Worm (Caenorhabditis elegans) whole organism, young adult: ENCODE measurements around the gene olrn-1.

Experiments used
- C17E4.6 ChIP-seq: fragments of 200-800 bp; sonication (Bioruptor generic); IDR thresholded peaks from 2 replicates; pipeline ENCODE4 v1.3.6; 2022; ENCODE audit warnings: missing genetic modification reagents, missing genetic modification characterization, missing compliant biosample characterization
- attf-3 ChIP-seq: fragments of 200-800 bp; sonication (Bioruptor generic); conservative IDR thresholded peaks from 2 replicates; pipeline ENCODE4 v1.3.6; 2022; ENCODE audit warnings: missing genetic modification reagents, missing genetic modification characterization, missing compliant biosample characterization
- ceh-40 ChIP-seq: fragments of 200-800 bp; sonication (Bioruptor generic); IDR thresholded peaks from 2 replicates; pipeline ENCODE4 v1.3.6; 2022; ENCODE audit warnings: missing genetic modification characterization, missing compliant biosample characterization
- ceh-91 ChIP-seq: fragments of 200-800 bp; sonication (Bioruptor generic); IDR thresholded peaks from 2 replicates; pipeline ENCODE4 v1.3.6; 2022; ENCODE audit warnings: missing genetic modification reagents, missing genetic modification characterization, missing compliant biosample characterization
- lin-54 ChIP-seq: fragments of 200-800 bp; sonication (Bioruptor generic); optimal IDR thresholded peaks from 2 replicates; lab custom pipeline; 2018; ENCODE audit warnings: mild to moderate bottlenecking, missing genetic modification characterization, missing compliant biosample characterization
- mel-28 ChIP-seq: sonication (generic microtip); optimal IDR thresholded peaks from 2 replicates; lab custom pipeline; 2016; ENCODE audit warnings: borderline replicate concordance, mild to moderate bottlenecking, missing genetic modification characterization, missing compliant biosample characterization
- nhr-90 ChIP-seq: sonication (generic microtip); optimal IDR thresholded peaks from 2 replicates; lab custom pipeline; 2016; ENCODE audit warnings: missing genotype, mild to moderate bottlenecking, missing genetic modification characterization, missing compliant biosample characterization
- pha-4 ChIP-seq: fragments of 150-350 bp; sonication (generic microtip); optimal IDR thresholded peaks from 2 replicates; lab custom pipeline; 2014; ENCODE audit warnings: missing biosample characterization, missing genetic modification reagents, missing genetic modification characterization
- snpc-4 ChIP-seq, 5 experiments: fragments of 150-350 bp in 1 of 5; sonication (generic microtip) in 4 of 5; optimal IDR thresholded peaks; 2 replicates each; lab custom pipeline; 2014 to 2018; ENCODE audit warnings: missing genetic modification characterization in 5 of 5, missing biosample characterization in 3 of 5, antibody characterized with exemption in 2 of 5, mild to moderate bottlenecking in 2 of 5, missing compliant biosample characterization in 2 of 5, missing genotype in 2 of 5, moderate library complexity in 2 of 5, missing genetic modification reagents in 1 of 5
- unc-130 ChIP-seq: sonication (generic microtip); optimal IDR thresholded peaks from 2 replicates; lab custom pipeline; 2016; ENCODE audit warnings: missing genetic modification reagents, missing genetic modification characterization, missing compliant biosample characterization
- unc-62 ChIP-seq: fragments of 150-350 bp; optimal IDR thresholded peaks from 2 replicates; lab custom pipeline; 2014; ENCODE audit warnings: missing biosample characterization, missing genetic modification reagents, missing genetic modification characterization
- ztf-18 ChIP-seq: sonication (generic microtip); optimal IDR thresholded peaks from 2 replicates; lab custom pipeline; 2016; ENCODE audit warnings: missing genotype, mild to moderate bottlenecking, missing genetic modification characterization, missing compliant biosample characterization

ce11 chrX:15550769-15551168 lies 13.3 kb downstream of the olrn-1 start:
- TF ChIP-seq mel-28 (tag; lab: Kevin White, UChicago) (no peak), ztf-18 (tag; lab: Kevin White, UChicago) (no peak), attf-3 (GFP tag; lab: Robert Waterston, UW) (no peak), pha-4 (no peak), lin-54 (GFP tag; lab: Kevin White, UChicago) (no peak), snpc-4 (GFP tag; optimal IDR thresholded peaks at IDR 0.05; lab: Kevin White, UChicago) (no peak), snpc-4 (tag; optimal IDR thresholded peaks at IDR 0.05; lab: Kevin White, UChicago) (no peak), nhr-90 (no peak), unc-62 (GFP tag; lab: Kevin White, UChicago) (no peak), C17E4.6 (GFP tag; lab: Robert Waterston, UW) (no peak), ceh-40 (GFP tag; lab: Robert Waterston, UW) (no peak), ceh-91 (GFP tag; lab: Robert Waterston, UW) (no peak), unc-130 (no peak)
